Fruit fly (Drosophila melanogaster) whole organism, prepupa: ENCODE results near the gene Gdh.

Experiments
- CG10631 ChIP-seq: fragments of 200-800 bp; sonication (Bioruptor generic); optimal IDR thresholded peaks from 2 replicates; lab custom pipeline; 2016; ENCODE audit warnings: missing biosample characterization, missing genetic modification characterization
- CG10669 ChIP-seq: fragments of 200-800 bp; sonication (Bioruptor generic); optimal IDR thresholded peaks from 3 replicates; lab custom pipeline; 2018; ENCODE audit warnings: missing biosample characterization, mild to moderate bottlenecking, missing genetic modification characterization, moderate library complexity
- CG11294 ChIP-seq: fragments of 200-800 bp; sonication (Bioruptor generic); IDR thresholded peaks from 2 replicates; pipeline ENCODE4 v1.3.6; 2022; ENCODE audit warnings: missing biosample characterization, missing genetic modification characterization
- CG11902 ChIP-seq: fragments of 200-800 bp; sonication (Bioruptor generic); optimal IDR thresholded peaks from 3 replicates; lab custom pipeline; 2016; ENCODE audit warnings: missing biosample characterization, missing genetic modification characterization
- CG15336 ChIP-seq: fragments of 200-800 bp; sonication (Bioruptor generic); IDR thresholded peaks from 2 replicates; pipeline ENCODE4 v1.3.6; 2022; ENCODE audit warnings: missing biosample characterization, missing genetic modification characterization
- CG1621 ChIP-seq: fragments of 200-800 bp; sonication (Bioruptor generic); optimal IDR thresholded peaks from 3 replicates; lab custom pipeline; 2018; ENCODE audit warnings: missing biosample characterization, mild to moderate bottlenecking, missing genetic modification characterization
- CG16779 ChIP-seq: fragments of 200-800 bp; sonication (Bioruptor generic); optimal IDR thresholded peaks from 3 replicates; lab custom pipeline; 2017; ENCODE audit warnings: missing biosample characterization, mild to moderate bottlenecking, missing genetic modification characterization
- CG3032 ChIP-seq: fragments of 200-800 bp; optimal IDR thresholded peaks from 2 replicates; lab custom pipeline; 2019; ENCODE audit warnings: missing biosample characterization, mild to moderate bottlenecking, missing genetic modification characterization, moderate library complexity
- CG31627 ChIP-seq: fragments of 200-800 bp; sonication (Bioruptor generic); optimal IDR thresholded peaks from 3 replicates; lab custom pipeline; 2016; ENCODE audit warnings: missing biosample characterization, missing genetic modification characterization
- CG32006 ChIP-seq: fragments of 200-800 bp; sonication (Bioruptor generic); optimal IDR thresholded peaks from 3 replicates; lab custom pipeline; 2017; ENCODE audit warnings: missing biosample characterization, mild to moderate bottlenecking, missing genetic modification characterization
- CG34406 ChIP-seq: fragments of 200-800 bp; sonication (Bioruptor generic); optimal IDR thresholded peaks from 3 replicates; lab custom pipeline; 2016; ENCODE audit warnings: missing biosample characterization, missing genetic modification characterization
- CG3919 ChIP-seq: fragments of 200-800 bp; sonication (Bioruptor generic); optimal IDR thresholded peaks from 3 replicates; lab custom pipeline; 2016; ENCODE audit warnings: missing biosample characterization, missing genetic modification characterization
- CG4318 ChIP-seq: fragments of 200-800 bp; sonication (Bioruptor generic); optimal IDR thresholded peaks from 3 replicates; lab custom pipeline; 2017; ENCODE audit warnings: missing biosample characterization, mild to moderate bottlenecking, missing genetic modification characterization
- CG6163 ChIP-seq: fragments of 200-800 bp; sonication (Bioruptor generic); IDR thresholded peaks from 3 replicates; pipeline ENCODE4 v1.3.6; 2022; ENCODE audit warnings: missing biosample characterization, missing genetic modification characterization
- CG6276 ChIP-seq: fragments of 200-800 bp; sonication (Bioruptor generic); optimal IDR thresholded peaks from 2 replicates; lab custom pipeline; 2017; ENCODE audit warnings: missing biosample characterization, mild to moderate bottlenecking, missing genetic modification characterization
- CG6792 ChIP-seq: fragments of 200-800 bp; sonication (Bioruptor generic); optimal IDR thresholded peaks from 3 replicates; lab custom pipeline; 2016; ENCODE audit warnings: missing biosample characterization, missing genetic modification characterization
- CG6808 ChIP-seq: fragments of 200-800 bp; sonication (Bioruptor generic); optimal IDR thresholded peaks from 3 replicates; lab custom pipeline; 2017; ENCODE audit warnings: missing biosample characterization, missing genetic modification characterization, mild to moderate bottlenecking, moderate library complexity, missing genetic modification reagents
- CG6854 ChIP-seq: fragments of 200-800 bp; sonication (Bioruptor generic); optimal IDR thresholded peaks from 2 replicates; lab custom pipeline; 2017; ENCODE audit warnings: missing biosample characterization, mild to moderate bottlenecking, missing genetic modification characterization
- CG7368 ChIP-seq: fragments of 200-800 bp; sonication (Bioruptor generic); optimal IDR thresholded peaks from 3 replicates; lab custom pipeline; 2016; ENCODE audit warnings: missing biosample characterization, missing genetic modification characterization
- CG8119 ChIP-seq: fragments of 200-800 bp; sonication (Bioruptor generic); IDR thresholded peaks from 3 replicates; pipeline ENCODE4 v1.3.6; 2022; ENCODE audit warnings: missing biosample characterization, missing genetic modification characterization
- CG8319 ChIP-seq: fragments of 200-800 bp; sonication (Bioruptor generic); optimal IDR thresholded peaks from 3 replicates; lab custom pipeline; 2016; ENCODE audit warnings: missing biosample characterization, missing genetic modification characterization
- CG8632 ChIP-seq: fragments of 200-800 bp; sonication (Bioruptor generic); optimal IDR thresholded peaks from 3 replicates; lab custom pipeline; 2016; ENCODE audit warnings: missing biosample characterization, missing genetic modification characterization
- CG9139 ChIP-seq: fragments of 200-800 bp; sonication (Bioruptor generic); optimal IDR thresholded peaks from 3 replicates; lab custom pipeline; 2017; ENCODE audit warnings: missing biosample characterization, mild to moderate bottlenecking, missing genetic modification characterization
- Eip78C ChIP-seq: fragments of 200-800 bp; sonication (Bioruptor generic); peaks from one replicate; lab custom pipeline; 2016; ENCODE audit warnings: missing biosample characterization, missing genetic modification characterization
- Eip93F ChIP-seq: fragments of 200-800 bp; sonication (Bioruptor generic); optimal IDR thresholded peaks from 2 replicates; lab custom pipeline; 2016; ENCODE audit warnings: missing biosample characterization, mild to moderate bottlenecking, missing genetic modification characterization
- Ets96B ChIP-seq: fragments of 200-800 bp; optimal IDR thresholded peaks from 2 replicates; lab custom pipeline; 2019; ENCODE audit warnings: missing biosample characterization, mild to moderate bottlenecking, missing genetic modification characterization, moderate library complexity
- Gug ChIP-seq: fragments of 200-800 bp; sonication (Bioruptor generic); IDR thresholded peaks from 2 replicates; pipeline ENCODE4 v1.3.6; 2022; ENCODE audit warnings: missing biosample characterization, missing genetic modification characterization
- Hr38 ChIP-seq: sonication (Bioruptor generic); optimal IDR thresholded peaks from 2 replicates; lab custom pipeline; 2016; ENCODE audit warnings: missing biosample characterization, missing genetic modification characterization
- Hr39 ChIP-seq: fragments of 200-800 bp; sonication (Bioruptor generic); optimal IDR thresholded peaks from 2 replicates; lab custom pipeline; 2016; ENCODE audit warnings: missing biosample characterization, missing genetic modification characterization
- Hr4 ChIP-seq: fragments of 200-800 bp; sonication (Bioruptor generic); optimal IDR thresholded peaks from 3 replicates; lab custom pipeline; 2016; ENCODE audit warnings: missing biosample characterization, missing genetic modification characterization
- OdsH ChIP-seq: fragments of 200-800 bp; sonication (Bioruptor generic); optimal IDR thresholded peaks from 3 replicates; lab custom pipeline; 2016; ENCODE audit warnings: missing biosample characterization, missing genetic modification characterization
- Smox ChIP-seq: fragments of 200-800 bp; sonication (Bioruptor generic); optimal IDR thresholded peaks from 3 replicates; lab custom pipeline; 2016; ENCODE audit warnings: missing biosample characterization, missing genetic modification characterization
- Sox102F ChIP-seq: fragments of 200-800 bp; sonication (Bioruptor generic); optimal IDR thresholded peaks from 2 replicates; lab custom pipeline; 2016; ENCODE audit warnings: missing biosample characterization, mild to moderate bottlenecking, missing genetic modification characterization
- Sox14 ChIP-seq: fragments of 200-800 bp; sonication (Bioruptor generic); optimal IDR thresholded peaks from 3 replicates; lab custom pipeline; 2016; ENCODE audit warnings: missing biosample characterization, missing genetic modification characterization
- acj6 ChIP-seq: fragments of 200-800 bp; sonication (Bioruptor generic); optimal IDR thresholded peaks from 3 replicates; lab custom pipeline; 2016; ENCODE audit warnings: missing biosample characterization, missing genetic modification characterization
- cyc ChIP-seq: fragments of 200-800 bp; sonication (Bioruptor generic); optimal IDR thresholded peaks from 3 replicates; lab custom pipeline; 2016; ENCODE audit warnings: missing biosample characterization, missing genetic modification characterization
- dac ChIP-seq: fragments of 200-800 bp; sonication (Bioruptor generic); optimal IDR thresholded peaks from 2 replicates; lab custom pipeline; 2017; ENCODE audit warnings: missing biosample characterization, mild to moderate bottlenecking, missing genetic modification characterization
- dsx ChIP-seq: fragments of 200-800 bp; optimal IDR thresholded peaks from 3 replicates; lab custom pipeline; 2019; ENCODE audit warnings: missing biosample characterization, mild to moderate bottlenecking, missing genetic modification characterization, moderate library complexity; ENCODE audit not compliant: poor library complexity, severe bottlenecking
- eg ChIP-seq: fragments of 200-800 bp; sonication (Bioruptor generic); IDR thresholded peaks from 3 replicates; pipeline ENCODE4 v1.3.6; 2022; ENCODE audit warnings: missing biosample characterization, missing genetic modification characterization
- fd59A ChIP-seq: fragments of 200-800 bp; sonication (Bioruptor generic); optimal IDR thresholded peaks from 2 replicates; lab custom pipeline; 2017; ENCODE audit warnings: missing biosample characterization, mild to moderate bottlenecking, missing genetic modification characterization, missing genetic modification reagents
- fd85E ChIP-seq: fragments of 200-800 bp; sonication (Bioruptor generic); optimal IDR thresholded peaks from 3 replicates; lab custom pipeline; 2016; ENCODE audit warnings: missing biosample characterization, missing genetic modification characterization
- fkh ChIP-seq: fragments of 200-800 bp; sonication (Bioruptor generic); optimal IDR thresholded peaks from 3 replicates; lab custom pipeline; 2017; ENCODE audit warnings: missing biosample characterization, mild to moderate bottlenecking, missing genetic modification characterization, moderate library complexity
- lz ChIP-seq: fragments of 200-800 bp; sonication (Bioruptor generic); optimal IDR thresholded peaks from 3 replicates; lab custom pipeline; 2016; ENCODE audit warnings: missing biosample characterization, missing genetic modification characterization
- net ChIP-seq: fragments of 200-800 bp; sonication (Bioruptor generic); optimal IDR thresholded peaks from 3 replicates; lab custom pipeline; 2016; ENCODE audit warnings: missing biosample characterization, missing genetic modification characterization
- spab ChIP-seq: fragments of 200-800 bp; sonication (Bioruptor generic); optimal IDR thresholded peaks from 2 replicates; lab custom pipeline; 2017; ENCODE audit warnings: missing biosample characterization, mild to moderate bottlenecking, missing genetic modification characterization, missing genetic modification reagents
- ss ChIP-seq, 2 experiments: fragments of 200-800 bp; sonication (Bioruptor generic); optimal IDR thresholded peaks; 2 replicates in 1 of 2; 3 replicates in 1 of 2; lab custom pipeline; 2017 to 2018; ENCODE audit warnings: mild to moderate bottlenecking in 2 of 2, missing biosample characterization in 2 of 2, missing genetic modification characterization in 2 of 2, moderate library complexity in 1 of 2
- svp ChIP-seq: fragments of 200-800 bp; sonication (Bioruptor generic); peaks from one replicate; lab custom pipeline; 2016; ENCODE audit warnings: missing biosample characterization, missing genetic modification characterization
- topi ChIP-seq: fragments of 200-800 bp; sonication (Bioruptor generic); optimal IDR thresholded peaks from 3 replicates; lab custom pipeline; 2016; ENCODE audit warnings: missing biosample characterization, missing genetic modification characterization
- vri ChIP-seq: fragments of 200-800 bp; sonication (Bioruptor generic); optimal IDR thresholded peaks from 3 replicates; lab custom pipeline; 2016; ENCODE audit warnings: missing biosample characterization, mild to moderate bottlenecking, missing genetic modification characterization

Gdh gene

dm6 chr3R:23887572-23887971, 55.3 kb downstream of the Gdh start:
- TF ChIP-seq CG8119 (GFP tag; lab: Robert Waterston, UW): peak; percentile 31; the same call in 2 of the 3 replicates
- no peak for TF ChIP-seq ss (GFP tag; optimal IDR thresholded peaks at IDR 0.05; lab: Kevin White, UChicago)
- peak; percentile 50 for TF ChIP-seq CG11294 (GFP tag; lab: Robert Waterston, UW)
- TF ChIP-seq Ets96B (tag; lab: Kevin White, UChicago): peak; percentile 20
- TF ChIP-seq CG6163 (GFP tag; lab: Robert Waterston, UW): peak; percentile 73
- TF ChIP-seq eg (GFP tag; lab: Robert Waterston, UW): peak; percentile 49
- TF ChIP-seq acj6 (GFP tag; lab: Kevin White, UChicago): no peak
- TF ChIP-seq Hr4: peak; percentile 21
- peak; percentile 58 for TF ChIP-seq Gug

- TF ChIP-seq CG6792 (GFP tag; lab: Kevin White, UChicago) (peak; percentile 89), Hr4 (peak; percentile 90), OdsH (peak; percentile 95), CG6808 (GFP tag; lab: Kevin White, UChicago) (peak; percentile 91), CG15336 (GFP tag; lab: Robert Waterston, UW) (peak; percentile 98), dac (GFP tag; lab: Kevin White, UChicago) (peak; percentile 84), vri (peak; percentile 67), Hr38 (GFP tag; lab: Kevin White, UChicago) (no peak), CG7368 (GFP tag; lab: Kevin White, UChicago) (peak; percentile 87), CG4318 (GFP tag; lab: Kevin White, UChicago) (peak; percentile 92), Sox14 (GFP tag; lab: Kevin White, UChicago) (peak; percentile 88), Smox (GFP tag; lab: Kevin White, UChicago) (peak; percentile 90), Sox102F (GFP tag; lab: Kevin White, UChicago) (peak; percentile 86), spab (GFP tag; lab: Kevin White, UChicago) (peak; percentile 92), CG1621 (tag; lab: Kevin White, UChicago) (peak; percentile 86), CG16779 (tag; lab: Kevin White, UChicago) (peak; percentile 90), CG11294 (GFP tag; lab: Robert Waterston, UW) (peak; percentile 96), CG6276 (GFP tag; lab: Kevin White, UChicago) (peak; percentile 96), CG6163 (GFP tag; lab: Robert Waterston, UW) (peak; percentile 98), CG11902 (GFP tag; lab: Kevin White, UChicago) (peak; percentile 75), dsx (peak; percentile 100), net (GFP tag; lab: Kevin White, UChicago) (peak; percentile 90), CG8632 (GFP tag; lab: Kevin White, UChicago) (peak; percentile 88), Eip78C (GFP tag; lab: Kevin White, UChicago) (peak; percentile 98), fkh (peak; percentile 46), CG10631 (GFP tag; lab: Kevin White, UChicago) (peak; percentile 96), eg (GFP tag; lab: Robert Waterston, UW) (peak; percentile 98), Eip93F (peak; percentile 91), lz (GFP tag; lab: Kevin White, UChicago) (peak; percentile 83), CG32006 (GFP tag; lab: Kevin White, UChicago) (peak; percentile 95), CG8319 (GFP tag; lab: Kevin White, UChicago) (peak; percentile 78), CG3919 (GFP tag; lab: Kevin White, UChicago) (peak; percentile 93), cyc (GFP tag; lab: Kevin White, UChicago) (peak; percentile 90), acj6 (GFP tag; lab: Kevin White, UChicago) (peak; percentile 95), Hr39 (GFP tag; lab: Kevin White, UChicago) (peak; percentile 76), CG3032 (tag; lab: Kevin White, UChicago) (peak; percentile 95), CG34406 (peak; percentile 86), fd59A (peak; percentile 85), ss (GFP tag; optimal IDR thresholded peaks at IDR 0.05; lab: Kevin White, UChicago) (peak; percentile 88 to 94), CG8119 (GFP tag; lab: Robert Waterston, UW) (peak; percentile 98), CG10669 (GFP tag; lab: Kevin White, UChicago) (peak; percentile 91), CG9139 (peak; percentile 92), Ets96B (tag; lab: Kevin White, UChicago) (peak; percentile 94), topi (peak; percentile 90), fd85E (GFP tag; lab: Kevin White, UChicago) (peak; percentile 28), svp (peak; percentile 94), CG31627 (GFP tag; lab: Kevin White, UChicago) (peak; percentile 81), CG6854 (peak; percentile 55)
These were observed 55.8 kb downstream of the Gdh start for dm6 chr3R:23887096-23887421.
